Fruit fly (Drosophila melanogaster) whole organism, embryonic: ENCODE measurements around the gene CG16798.
A peak's percentile ranks its signal among the peaks of the same experiment; 100 is the strongest.

Experiments used
- CG13296 ChIP-seq: fragments of 200-800 bp; sonication (Bioruptor generic); optimal IDR thresholded peaks from 3 replicates; lab custom pipeline; 2018; ENCODE audit warnings: missing biosample characterization, mild to moderate bottlenecking, missing genetic modification characterization
- CG13775 ChIP-seq: fragments of 200-800 bp; sonication (Bioruptor generic); optimal IDR thresholded peaks from 3 replicates; lab custom pipeline; 2017; ENCODE audit warnings: missing biosample characterization, mild to moderate bottlenecking, missing genetic modification characterization
- CG2116 ChIP-seq: fragments of 200-800 bp; sonication (Bioruptor generic); optimal IDR thresholded peaks from 3 replicates; lab custom pipeline; 2018; ENCODE audit warnings: missing biosample characterization, mild to moderate bottlenecking, missing genetic modification characterization
- CG2875 ChIP-seq: fragments of 200-800 bp; sonication (Bioruptor generic); optimal IDR thresholded peaks from 2 replicates; lab custom pipeline; 2017; ENCODE audit warnings: missing biosample characterization, mild to moderate bottlenecking, missing genetic modification characterization, missing genetic modification reagents
- CG30431 ChIP-seq: fragments of 200-800 bp; sonication (Bioruptor generic); optimal IDR thresholded peaks from 2 replicates; lab custom pipeline; 2017; ENCODE audit warnings: missing biosample characterization, missing genetic modification characterization
- CG6654 ChIP-seq: fragments of 200-800 bp; sonication (Bioruptor generic); optimal IDR thresholded peaks from 2 replicates; lab custom pipeline; 2017; ENCODE audit warnings: missing biosample characterization, mild to moderate bottlenecking, missing genetic modification characterization
- CG6689 ChIP-seq: fragments of 200-800 bp; sonication (Bioruptor generic); IDR thresholded peaks from 2 replicates; pipeline ENCODE4 v1.3.6; 2022; ENCODE audit warnings: missing biosample characterization, missing genetic modification characterization
- CG6791 ChIP-seq: fragments of 200-800 bp; sonication (Bioruptor generic); IDR thresholded peaks from 3 replicates; pipeline ENCODE4 v1.3.6; 2022; ENCODE audit warnings: missing biosample characterization, missing genetic modification characterization; ENCODE audit not compliant: partially characterized antibody
- CG6854 ChIP-seq: fragments of 200-800 bp; sonication (Bioruptor generic); optimal IDR thresholded peaks from 3 replicates; lab custom pipeline; 2017; ENCODE audit warnings: missing biosample characterization, mild to moderate bottlenecking, missing genetic modification characterization
- CG7357 ChIP-seq: fragments of 200-800 bp; sonication (Bioruptor generic); IDR thresholded peaks from 3 replicates; pipeline ENCODE4 v1.3.6; 2022; ENCODE audit warnings: missing biosample characterization, missing genetic modification characterization
- CG8478 ChIP-seq: fragments of >200 bp; optimal IDR thresholded peaks from 2 replicates; lab custom pipeline; 2018
- CkIIα-i1 ChIP-seq: fragments of 200-800 bp; sonication (Bioruptor generic); IDR thresholded peaks from 2 replicates; pipeline ENCODE4 v1.3.6; 2022; ENCODE audit warnings: missing biosample characterization, missing genetic modification characterization
- Dp ChIP-seq: fragments of 200-800 bp; sonication (Bioruptor generic); optimal IDR thresholded peaks from 2 replicates; lab custom pipeline; 2018; ENCODE audit warnings: missing biosample characterization, mild to moderate bottlenecking, missing genetic modification characterization, moderate library complexity
- HHEX ChIP-seq: fragments of 200-800 bp; sonication (Bioruptor generic); optimal IDR thresholded peaks from 3 replicates; lab custom pipeline; 2017; ENCODE audit warnings: missing biosample characterization, mild to moderate bottlenecking, missing genetic modification characterization, missing genetic modification reagents
- HLH3B ChIP-seq: fragments of 200-800 bp; sonication (Bioruptor generic); IDR thresholded peaks from 2 replicates; pipeline ENCODE4 v1.3.6; 2022; ENCODE audit warnings: missing biosample characterization, missing genetic modification characterization
- HLH54F ChIP-seq: fragments of 200-800 bp; sonication (Bioruptor generic); optimal IDR thresholded peaks from 3 replicates; lab custom pipeline; 2016; ENCODE audit warnings: missing biosample characterization, missing genetic modification characterization
- Hey ChIP-seq: fragments of 200-800 bp; sonication (Bioruptor generic); optimal IDR thresholded peaks from 3 replicates; lab custom pipeline; 2018; ENCODE audit warnings: missing biosample characterization, mild to moderate bottlenecking, missing genetic modification characterization
- Hr3 ChIP-seq: fragments of 200-800 bp; sonication (Bioruptor generic); optimal IDR thresholded peaks from 3 replicates; lab custom pipeline; 2016; ENCODE audit warnings: missing biosample characterization, missing genetic modification characterization
- Ptx1 ChIP-seq: fragments of 200-800 bp; sonication (Bioruptor generic); IDR thresholded peaks from 2 replicates; pipeline ENCODE4 v1.3.6; 2022; ENCODE audit warnings: missing biosample characterization, missing genetic modification characterization
- Stat92E ChIP-seq, 3 experiments: fragments of >200 bp in 2 of 3; fragments of 200-800 bp in 1 of 3; sonication (Bioruptor generic) in 1 of 3; optimal IDR thresholded peaks; 2 replicates each; lab custom pipeline; 2017 to 2019; ENCODE audit warnings: missing biosample characterization in 3 of 3, missing genetic modification characterization in 3 of 3, mild to moderate bottlenecking in 1 of 3, moderate library complexity in 1 of 3
- Trl ChIP-seq, 3 experiments: fragments of >200 bp in 2 of 3; fragments of 200-800 bp in 1 of 3; sonication (Bioruptor generic) in 1 of 3; optimal IDR thresholded peaks; 2 replicates in 1 of 3; 3 replicates in 2 of 3; lab custom pipeline; 2016 to 2017; ENCODE audit warnings: missing biosample characterization in 1 of 3, missing genetic modification characterization in 1 of 3
- Usf ChIP-seq: fragments of 200-800 bp; sonication (Bioruptor generic); optimal IDR thresholded peaks from 2 replicates; lab custom pipeline; 2017; ENCODE audit warnings: missing genotype, missing biosample characterization, missing genetic modification characterization
- YL-1 ChIP-seq: fragments of 200-800 bp; sonication (Bioruptor generic); optimal IDR thresholded peaks from 3 replicates; lab custom pipeline; 2017; ENCODE audit warnings: missing biosample characterization, mild to moderate bottlenecking, missing genetic modification characterization
- ab ChIP-seq: fragments of 200-800 bp; sonication (Bioruptor generic); optimal IDR thresholded peaks from 2 replicates; lab custom pipeline; 2016; ENCODE audit warnings: missing biosample characterization, missing genetic modification characterization
- az2 ChIP-seq: fragments of 200-800 bp; sonication (Bioruptor generic); optimal IDR thresholded peaks from 3 replicates; lab custom pipeline; 2016; ENCODE audit warnings: missing biosample characterization, missing genetic modification characterization
- cato ChIP-seq: fragments of 200-800 bp; sonication (Bioruptor generic); optimal IDR thresholded peaks from 2 replicates; lab custom pipeline; 2016; ENCODE audit warnings: missing biosample characterization, missing genetic modification characterization, borderline replicate concordance
- ci ChIP-seq: fragments of 200-800 bp; sonication (Bioruptor generic); IDR thresholded peaks from 3 replicates; pipeline ENCODE4 v1.3.6; 2022; ENCODE audit warnings: missing biosample characterization, missing genetic modification characterization
- corto ChIP-seq: fragments of 200-800 bp; sonication (Bioruptor generic); optimal IDR thresholded peaks from 2 replicates; lab custom pipeline; 2016; ENCODE audit warnings: missing biosample characterization, mild to moderate bottlenecking, missing genetic modification characterization, moderate library complexity
- gfzf ChIP-seq: fragments of 200-800 bp; sonication (Bioruptor generic); optimal IDR thresholded peaks from 2 replicates; lab custom pipeline; 2016; ENCODE audit warnings: missing biosample characterization, mild to moderate bottlenecking, missing genetic modification characterization, moderate library complexity
- gro ChIP-seq: fragments of 200-800 bp; sonication (Bioruptor generic); optimal IDR thresholded peaks from 2 replicates; lab custom pipeline; 2016; ENCODE audit warnings: missing biosample characterization, missing genetic modification characterization
- h ChIP-seq: fragments of >200 bp; optimal IDR thresholded peaks from 2 replicates; lab custom pipeline; 2017
- jumu ChIP-seq: fragments of 200-800 bp; sonication (Bioruptor generic); optimal IDR thresholded peaks from 3 replicates; lab custom pipeline; 2016; ENCODE audit warnings: missing biosample characterization, missing genetic modification characterization
- kah ChIP-seq: fragments of 200-800 bp; sonication (Bioruptor generic); optimal IDR thresholded peaks from 2 replicates; lab custom pipeline; 2018; ENCODE audit warnings: missing biosample characterization, mild to moderate bottlenecking, missing genetic modification characterization
- luna ChIP-seq: fragments of 200-800 bp; sonication (Bioruptor generic); optimal IDR thresholded peaks from 2 replicates; lab custom pipeline; 2016; ENCODE audit warnings: missing biosample characterization, missing genetic modification characterization
- oc ChIP-seq: fragments of 200-800 bp; sonication (Bioruptor generic); optimal IDR thresholded peaks from 2 replicates; lab custom pipeline; 2018; ENCODE audit warnings: missing biosample characterization, mild to moderate bottlenecking, missing genetic modification characterization, moderate library complexity
- onecut ChIP-seq: fragments of 200-800 bp; sonication (Bioruptor generic); IDR thresholded peaks from 2 replicates; pipeline ENCODE4 v1.3.6; 2022; ENCODE audit warnings: missing biosample characterization, missing genetic modification characterization
- ttk ChIP-seq: fragments of 200-800 bp; sonication (Bioruptor generic); IDR thresholded peaks from 2 replicates; pipeline ENCODE4 v2.1.2; 2022; ENCODE audit warnings: missing biosample characterization, missing genetic modification characterization
- vfl ChIP-seq: fragments of 200-800 bp; sonication (Bioruptor generic); optimal IDR thresholded peaks from 2 replicates; lab custom pipeline; 2016; ENCODE audit warnings: missing biosample characterization, missing genetic modification characterization
- zfh1 ChIP-seq: fragments of 200-800 bp; sonication (Bioruptor generic); IDR thresholded peaks from 3 replicates; pipeline ENCODE4 v1.3.6; 2022; ENCODE audit warnings: missing biosample characterization, missing genetic modification characterization

CG16798 gene

dm6 chr2L:20349671-20350539 is 32.3 kb downstream of the CG16798 start, which contains the start of the genes La and RtGEF (continued):
- TF ChIP-seq CG6654 (no peak), CkIIα-i1 (GFP tag; lab: Robert Waterston, UW) (no peak), gro (GFP tag; lab: Kevin White, UChicago) (no peak), jumu (GFP tag; lab: Kevin White, UChicago) (peak; percentile 74), corto (no peak), Hey (tag; lab: Kevin White, UChicago) (no peak), az2 (peak; percentile 40), Hr3 (GFP tag; lab: Kevin White, UChicago) (peak; percentile 57), HHEX (no peak), CG13296 (GFP tag; lab: Kevin White, UChicago) (no peak), CG7357 (GFP tag; lab: Robert Waterston, UW) (no peak), h (lab: Kevin White, UChicago) (no peak), gfzf (GFP tag; lab: Kevin White, UChicago) (peak; percentile 26), vfl (GFP tag; lab: Kevin White, UChicago) (peak; percentile 47), Ptx1 (GFP tag; lab: Robert Waterston, UW) (no peak), CG6689 (GFP tag; lab: Robert Waterston, UW) (no peak), CG2875 (no peak), luna (GFP tag; lab: Kevin White, UChicago) (no peak), HLH54F (peak; percentile 70), Dp (GFP tag; lab: Kevin White, UChicago) (peak; percentile 44), CG13775 (GFP tag; lab: Kevin White, UChicago) (peak; percentile 63), CG6791 (GFP tag; lab: Robert Waterston, UW) (peak; percentile 94), ci (GFP tag; lab: Robert Waterston, UW) (0 out of 3 replicates have a peak, but pooled peaks have one; percentile 37), kah (GFP tag; lab: Kevin White, UChicago) (no peak), cato (no peak), Stat92E (GFP tag; optimal IDR thresholded peaks at IDR 0.05; lab: Kevin White, UChicago) (peak in 1 of 3 experiments; percentile 21), oc (tag; lab: Kevin White, UChicago) (no peak), ab (no peak), zfh1 (GFP tag; lab: Robert Waterston, UW) (peak; percentile 33; the same call in 1 of the 3 replicates), YL-1 (GFP tag; lab: Kevin White, UChicago) (peak; percentile 83), Usf (GFP tag; lab: Kevin White, UChicago) (peak; percentile 37)

dm6 chr2L:20341999-20342325 is 40.2 kb downstream of the CG16798 start:
- TF ChIP-seq CG8478 = peak; percentile 31
- peak in 1 of 2 experiments; percentile 28 for TF ChIP-seq Trl (optimal IDR thresholded peaks at IDR 0.05; lab: Kevin White, UChicago)
- no peak for TF ChIP-seq Trl (GFP tag; optimal IDR thresholded peaks at IDR 0.05; lab: Kevin White, UChicago)
- TF ChIP-seq CG6854 = peak; percentile 4
- no peak for TF ChIP-seq HLH3B
- TF ChIP-seq onecut (GFP tag; lab: Robert Waterston, UW) = peak; percentile 94
- TF ChIP-seq CG30431 (GFP tag; lab: Kevin White, UChicago) = no peak
- TF ChIP-seq ttk (GFP tag; lab: Robert Waterston, UW) = no peak
- peak; percentile 53 for TF ChIP-seq CG2116
